Fruit fly (Drosophila melanogaster): Measurements from ENCODE around the gene CG7394.
A peak's percentile ranks its signal among the peaks of the same experiment; 100 is the strongest.

Gene CG7394

dm6 chr3L:11609835-11610234, 48.0 kb downstream of the CG7394 start, which contains the start of gene CG42832 (continued):
- TF ChIP-seq CG18599 (GFP tag; optimal IDR thresholded peaks at IDR 0.05), result peak; percentile 43
- TF ChIP-seq bcd (GFP tag; optimal IDR thresholded peaks at IDR 0.05), result no peak

Measured in whole organism, embryonic.